Fruit fly (Drosophila melanogaster): ENCODE data around the gene CG9396.
A peak's percentile ranks its signal among the peaks of the same experiment; 100 is the strongest.

Gene CG9396

dm6 chr3R:9571523-9571922 is at the start of gene CG9396:
Gene CG9396 (minus strand): TSS chr3R:9571623.
- TF ChIP-seq sob (GFP tag; IDR thresholded peaks at IDR 0.05), result no peak
- peak; percentile 19 for TF ChIP-seq sens (GFP tag)

- TF ChIP-seq CG33213 (GFP tag; optimal IDR thresholded peaks at IDR 0.05) (no peak), CG4707 (GFP tag; optimal IDR thresholded peaks at IDR 0.05) (no peak), Doc2 (GFP tag; IDR thresholded peaks at IDR 0.05) (no peak), CG12071 (GFP tag; optimal IDR thresholded peaks at IDR 0.05) (peak; percentile 6), danr (GFP tag; IDR thresholded peaks at IDR 0.05) (no peak), CrebB (tag; optimal IDR thresholded peaks at IDR 0.05) (no peak), CG32532 (GFP tag; IDR thresholded peaks at IDR 0.05) (no peak), Nf-YC (tag; optimal IDR thresholded peaks at IDR 0.05) (peak; percentile 23), Nf-YA (GFP tag; IDR thresholded peaks at IDR 0.05) (no peak), pum (GFP tag; optimal IDR thresholded peaks at IDR 0.05) (no peak), wek (GFP tag; optimal IDR thresholded peaks at IDR 0.05) (no peak), CHES-1-like (GFP tag; optimal IDR thresholded peaks at IDR 0.05) (no peak), CG34376 (GFP tag; optimal IDR thresholded peaks at IDR 0.05) (peak; percentile 15), Elba2 (GFP tag; optimal IDR thresholded peaks at IDR 0.05) (no peak), CG6254 (GFP tag; optimal IDR thresholded peaks at IDR 0.05) (no peak), exex (tag; optimal IDR thresholded peaks at IDR 0.05) (peak; percentile 89), mirr (GFP tag; optimal IDR thresholded peaks at IDR 0.05) (peak; percentile 1), chn (GFP tag; optimal IDR thresholded peaks at IDR 0.05) (no peak), Hsf (GFP tag; optimal IDR thresholded peaks at IDR 0.05) (no peak), sug (tag; optimal IDR thresholded peaks at IDR 0.05) (peak; percentile 56), Ada2b (GFP tag; IDR thresholded peaks at IDR 0.05) (no peak), CG6272 (GFP tag; IDR thresholded peaks at IDR 0.05) (no peak), chinmo (GFP tag; IDR thresholded peaks at IDR 0.05; ENCODE audit: partially characterized antibody) (0 out of 4 replicates have a peak, but pooled peaks have one; percentile 45), twi (tag; optimal IDR thresholded peaks at IDR 0.05) (no peak), Rfx (GFP tag; IDR thresholded peaks at IDR 0.05) (no peak), corto (GFP tag; optimal IDR thresholded peaks at IDR 0.05) (no peak), CG14965 (GFP tag; optimal IDR thresholded peaks at IDR 0.05; ENCODE audit: borderline replicate concordance) (no peak), CG3065 (GFP tag; optimal IDR thresholded peaks at IDR 0.05) (no peak), CG2678 (tag; optimal IDR thresholded peaks at IDR 0.05) (peak; percentile 6), cwo (GFP tag; optimal IDR thresholded peaks at IDR 0.05) (peak; percentile 11), CG11456 (GFP tag; IDR thresholded peaks at IDR 0.05) (no peak), CG13296 (GFP tag; optimal IDR thresholded peaks at IDR 0.05) (peak; percentile 43), wdn (GFP tag; IDR thresholded peaks at IDR 0.05) (no peak)
Measured at dm6 chr3R:9620278-9620677, 48.9 kb upstream of the CG9396 start.

dm6 chr3R:9618331-9618730 is 46.9 kb upstream of the CG9396 start:
- no peak for TF ChIP-seq BEAF-32 (GFP tag; optimal IDR thresholded peaks at IDR 0.05)
- TF ChIP-seq CG13894 (tag; optimal IDR thresholded peaks at IDR 0.05), result no peak
- peak; percentile 42 for TF ChIP-seq run (tag; optimal IDR thresholded peaks at IDR 0.05)
- TF ChIP-seq Mad (GFP tag; optimal IDR thresholded peaks at IDR 0.05), result peak; percentile 46
- peak; percentile 77 for TF ChIP-seq CG31441 (GFP tag; IDR thresholded peaks at IDR 0.05)
- peak; percentile 71 for TF ChIP-seq CG15269 (tag; optimal IDR thresholded peaks at IDR 0.05)
- no peak for TF ChIP-seq knrl (GFP tag; IDR thresholded peaks at IDR 0.05; ENCODE audit: partially characterized antibody)
- peak; percentile 78 for TF ChIP-seq CG11247 (GFP tag; IDR thresholded peaks at IDR 0.05)
- no peak for TF ChIP-seq eve (GFP tag; optimal IDR thresholded peaks at IDR 0.05)
- TF ChIP-seq CG8290 (GFP tag; optimal IDR thresholded peaks at IDR 0.05), result peak; percentile 49
- peak in 1 of 2 experiments; percentile 78 for TF ChIP-seq CG8290 (tag; optimal IDR thresholded peaks at IDR 0.05)
- peak; percentile 20 for TF ChIP-seq sd (tag; optimal IDR thresholded peaks at IDR 0.05)
- no peak for TF ChIP-seq da (GFP tag; optimal IDR thresholded peaks at IDR 0.05)
- peak; percentile 15 for TF ChIP-seq trem (tag; optimal IDR thresholded peaks at IDR 0.05)
- no peak for TF ChIP-seq CG7928 (GFP tag; optimal IDR thresholded peaks at IDR 0.05)
- TF ChIP-seq CG11456 (GFP tag; IDR thresholded peaks at IDR 0.05), result peak; percentile 79; the same call in 2 of the 3 replicates
- TF ChIP-seq cwo (GFP tag; optimal IDR thresholded peaks at IDR 0.05), result peak; percentile 34
- peak; percentile 13 for TF ChIP-seq CG4617 (GFP tag; optimal IDR thresholded peaks at IDR 0.05; ENCODE audit: borderline replicate concordance)

All from whole organism, embryonic.